Fruit fly (Drosophila melanogaster) whole organism, adult: ENCODE results near the gene CG11504.
A peak's percentile ranks its signal among the peaks of the same experiment; 100 is the strongest.

ENCODE experiments used
- CG11617 ChIP-seq: fragments of 200-800 bp; sonication (Bioruptor generic); optimal IDR thresholded peaks from 2 replicates; lab custom pipeline; 2017; ENCODE audit warnings: mild to moderate bottlenecking, missing biosample characterization, missing genetic modification reagents, missing genetic modification characterization
- CG12768 ChIP-seq: fragments of 200-800 bp; sonication (Bioruptor generic); optimal IDR thresholded peaks from 2 replicates; lab custom pipeline; 2017; ENCODE audit warnings: missing biosample characterization, missing genetic modification characterization, mild to moderate bottlenecking, moderate library complexity, missing genetic modification reagents
- CG14711 ChIP-seq: fragments of 200-800 bp; sonication (Bioruptor generic); optimal IDR thresholded peaks from 2 replicates; lab custom pipeline; 2018; ENCODE audit warnings: missing biosample characterization, mild to moderate bottlenecking, missing genetic modification characterization, moderate library complexity
- CG1620 ChIP-seq: fragments of 200-800 bp; sonication (Bioruptor generic); optimal IDR thresholded peaks from 2 replicates; lab custom pipeline; 2016; ENCODE audit warnings: missing biosample characterization, missing genetic modification characterization
- CG33017 ChIP-seq: fragments of 200-800 bp; sonication (Bioruptor generic); optimal IDR thresholded peaks from 2 replicates; lab custom pipeline; 2018; ENCODE audit warnings: missing biosample characterization, mild to moderate bottlenecking, missing genetic modification characterization, moderate library complexity
- CG5204 ChIP-seq: fragments of 200-800 bp; sonication (Bioruptor generic); optimal IDR thresholded peaks from 2 replicates; lab custom pipeline; 2016; ENCODE audit warnings: missing biosample characterization, missing genetic modification characterization
- CG7045 ChIP-seq: fragments of 200-800 bp; sonication (Bioruptor generic); optimal IDR thresholded peaks from 2 replicates; lab custom pipeline; 2017; ENCODE audit warnings: missing biosample characterization, mild to moderate bottlenecking, missing genetic modification characterization
- CG7101 ChIP-seq: fragments of 200-800 bp; sonication (Bioruptor generic); optimal IDR thresholded peaks from 2 replicates; lab custom pipeline; 2018; ENCODE audit warnings: missing biosample characterization, mild to moderate bottlenecking, missing genetic modification characterization, moderate library complexity
- Clk ChIP-seq: fragments of 200-800 bp; sonication (Bioruptor generic); optimal IDR thresholded peaks from 2 replicates; lab custom pipeline; 2017; ENCODE audit warnings: missing biosample characterization, missing genetic modification characterization
- Crg-1 ChIP-seq: fragments of 200-800 bp; sonication (Bioruptor generic); optimal IDR thresholded peaks from 2 replicates; lab custom pipeline; 2016; ENCODE audit warnings: missing biosample characterization, missing genetic modification characterization
- Hr96 ChIP-seq: fragments of 200-800 bp; sonication (Bioruptor generic); optimal IDR thresholded peaks from 2 replicates; lab custom pipeline; 2016; ENCODE audit warnings: missing biosample characterization, missing genetic modification characterization
- Mnt ChIP-seq: fragments of 200-800 bp; sonication (Bioruptor generic); optimal IDR thresholded peaks from 2 replicates; lab custom pipeline; 2016; ENCODE audit warnings: missing biosample characterization, mild to moderate bottlenecking, missing genetic modification characterization
- bab1 ChIP-seq: fragments of 200-800 bp; sonication (Bioruptor generic); optimal IDR thresholded peaks from 3 replicates; lab custom pipeline; 2019; ENCODE audit warnings: missing biosample characterization, mild to moderate bottlenecking, missing genetic modification characterization, moderate library complexity
- cic ChIP-seq: fragments of 200-800 bp; sonication (Bioruptor generic); optimal IDR thresholded peaks from 2 replicates; lab custom pipeline; 2017; ENCODE audit warnings: missing biosample characterization, mild to moderate bottlenecking, missing genetic modification characterization, moderate library complexity
- cnc ChIP-seq, 2 experiments: fragments of >200 bp; optimal IDR thresholded peaks; 2 replicates each; lab custom pipeline; 2017
- kay ChIP-seq: fragments of 200-800 bp; sonication (Bioruptor generic); peaks from one replicate; lab custom pipeline; 2016; ENCODE audit warnings: missing biosample characterization, missing genetic modification characterization, borderline replicate concordance
- ovo ChIP-seq: fragments of 200-800 bp; sonication (Bioruptor generic); optimal IDR thresholded peaks from 2 replicates; lab custom pipeline; 2016; ENCODE audit warnings: missing biosample characterization, missing genetic modification characterization
- pad ChIP-seq: fragments of 200-800 bp; sonication (Bioruptor generic); optimal IDR thresholded peaks from 3 replicates; lab custom pipeline; 2017; ENCODE audit warnings: missing biosample characterization, missing genetic modification characterization, mild to moderate bottlenecking, moderate library complexity, missing genetic modification reagents
- tj ChIP-seq: fragments of 200-800 bp; sonication (Bioruptor generic); optimal IDR thresholded peaks from 3 replicates; lab custom pipeline; 2017; ENCODE audit warnings: missing biosample characterization, mild to moderate bottlenecking, missing genetic modification characterization, moderate library complexity
- toe ChIP-seq: fragments of 200-800 bp; sonication (Bioruptor generic); optimal IDR thresholded peaks from 2 replicates; lab custom pipeline; 2016; ENCODE audit warnings: missing biosample characterization, missing genetic modification characterization

CG11504 gene

dm6 chr3R:29982027-29982426, 15.7 kb upstream of the CG11504 start:
- TF ChIP-seq pad (no peak), bab1 (GFP tag; lab: Kevin White, UChicago) (no peak), CG7101 (tag; lab: Kevin White, UChicago) (no peak), toe (GFP tag; lab: Kevin White, UChicago) (no peak), CG33017 (tag; lab: Kevin White, UChicago) (no peak)

DNA sequence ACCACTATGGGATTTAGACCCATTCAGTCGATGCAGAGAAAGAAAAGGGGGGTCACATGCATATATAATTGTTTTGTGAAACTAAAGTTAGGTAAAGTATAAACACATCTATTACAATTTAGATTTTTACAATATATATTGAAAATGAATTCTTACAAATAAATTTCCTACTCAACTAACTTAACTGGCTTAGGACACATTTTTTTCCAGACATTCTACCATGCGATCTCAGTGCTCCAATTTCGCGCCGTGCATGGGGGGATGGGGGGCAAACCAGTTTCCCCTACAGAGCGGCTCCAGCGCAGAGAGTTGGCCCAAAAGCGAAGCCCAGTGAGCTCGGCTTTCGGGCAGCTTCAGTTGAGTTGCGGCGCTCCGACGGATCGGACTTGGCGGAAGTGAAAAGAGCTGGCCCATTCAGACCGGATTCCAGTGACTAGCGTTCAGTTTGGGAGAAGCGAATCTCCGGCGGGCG, 14.6 kb upstream of the CG11504 start, which contains the start of gene CG7896:
Gene CG7896, plus strand, starts transcription at position 354 of the 472 bp plus-strand sequence.
- TF ChIP-seq Mnt: no peak
- no peak for TF ChIP-seq pad
- TF ChIP-seq cic (GFP tag; lab: Kevin White, UChicago): no peak
- no peak for TF ChIP-seq Clk (GFP tag; lab: Kevin White, UChicago)
- TF ChIP-seq CG14711 (tag; lab: Kevin White, UChicago): no peak
- no peak for TF ChIP-seq Crg-1 (GFP tag; lab: Kevin White, UChicago)
- TF ChIP-seq CG7045 (GFP tag; lab: Kevin White, UChicago): no peak
- no peak for TF ChIP-seq Hr96 (GFP tag; lab: Kevin White, UChicago)

DNA sequence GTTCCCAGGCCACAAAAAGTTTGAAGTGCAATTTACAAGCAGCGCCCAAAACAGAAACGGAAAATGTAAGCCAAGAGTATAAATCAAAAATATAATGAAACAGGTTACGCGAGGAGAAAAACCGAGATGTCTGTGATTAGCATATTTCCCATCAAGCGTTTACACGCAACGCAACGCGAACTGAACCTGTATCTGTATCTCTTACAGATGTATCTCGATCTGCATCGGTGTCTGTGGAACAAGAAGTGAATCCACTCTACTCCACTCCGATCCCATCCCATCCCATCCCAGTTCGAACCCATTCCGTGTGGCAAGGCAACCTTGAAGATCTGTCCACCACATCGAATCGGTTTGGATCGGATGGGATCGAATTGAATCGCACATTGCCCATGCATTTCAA, 13.8 kb upstream of the CG11504 start:
- TF ChIP-seq Crg-1 (GFP tag; lab: Kevin White, UChicago): no peak
- no peak for TF ChIP-seq CG14711 (tag; lab: Kevin White, UChicago)
- TF ChIP-seq CG11617: no peak
- no peak for TF ChIP-seq CG1620
- TF ChIP-seq cnc (optimal IDR thresholded peaks at IDR 0.05; lab: Kevin White, UChicago): no peak
- no peak for TF ChIP-seq Clk (GFP tag; lab: Kevin White, UChicago)
- TF ChIP-seq pad: no peak
- no peak for TF ChIP-seq bab1 (GFP tag; lab: Kevin White, UChicago)
- TF ChIP-seq ovo (GFP tag; lab: Kevin White, UChicago): no peak
- TF ChIP-seq CG33017 (tag; lab: Kevin White, UChicago): no peak
- no peak for TF ChIP-seq tj
- TF ChIP-seq Hr96 (GFP tag; lab: Kevin White, UChicago): no peak
- TF ChIP-seq CG5204 (GFP tag; lab: Kevin White, UChicago): no peak
- TF ChIP-seq cic (GFP tag; lab: Kevin White, UChicago): no peak
- no peak for TF ChIP-seq CG12768
- no peak for TF ChIP-seq toe (GFP tag; lab: Kevin White, UChicago)
- TF ChIP-seq Mnt: no peak
- no peak for TF ChIP-seq CG7045 (GFP tag; lab: Kevin White, UChicago)
- no peak for TF ChIP-seq CG7101 (tag; lab: Kevin White, UChicago)
- TF ChIP-seq kay (GFP tag; lab: Kevin White, UChicago): no peak

DNA sequence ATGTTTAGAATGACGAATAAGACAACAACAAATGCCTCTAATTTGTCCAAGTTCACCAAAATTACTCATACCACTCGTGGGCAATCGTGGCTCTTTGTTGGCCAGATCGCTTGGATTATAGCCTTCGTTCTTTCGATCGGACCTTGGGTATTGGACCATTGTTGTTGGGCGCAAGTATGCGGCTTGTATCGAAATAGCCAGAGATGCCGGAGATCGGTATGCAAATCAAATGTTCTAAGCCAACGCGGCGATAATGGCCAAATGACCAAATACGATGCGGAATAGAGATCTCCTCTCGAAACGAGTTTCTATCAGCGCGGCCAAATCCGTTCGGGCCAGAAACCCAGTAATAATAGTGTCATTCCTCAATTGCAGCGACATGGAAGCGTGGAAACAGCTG, 12.5 kb upstream of the CG11504 start:
- TF ChIP-seq Hr96 (GFP tag; lab: Kevin White, UChicago): no peak
- no peak for TF ChIP-seq kay (GFP tag; lab: Kevin White, UChicago)
- TF ChIP-seq tj: no peak
- no peak for TF ChIP-seq CG14711 (tag; lab: Kevin White, UChicago)
- TF ChIP-seq CG11617: no peak
- TF ChIP-seq pad: no peak
- TF ChIP-seq cic (GFP tag; lab: Kevin White, UChicago): no peak
- TF ChIP-seq Mnt: no peak
- TF ChIP-seq Crg-1 (GFP tag; lab: Kevin White, UChicago): no peak
- TF ChIP-seq ovo (GFP tag; lab: Kevin White, UChicago): no peak
- no peak for TF ChIP-seq CG5204 (GFP tag; lab: Kevin White, UChicago)
- no peak for TF ChIP-seq CG12768

- TF ChIP-seq cnc (optimal IDR thresholded peaks at IDR 0.05; lab: Kevin White, UChicago): no peak
- no peak for TF ChIP-seq Crg-1 (GFP tag; lab: Kevin White, UChicago)
- TF ChIP-seq ovo (GFP tag; lab: Kevin White, UChicago): no peak
- no peak for TF ChIP-seq CG14711 (tag; lab: Kevin White, UChicago)
- no peak for TF ChIP-seq Clk (GFP tag; lab: Kevin White, UChicago)
- TF ChIP-seq cic (GFP tag; lab: Kevin White, UChicago): no peak
- no peak for TF ChIP-seq tj
- TF ChIP-seq CG12768: no peak
- no peak for TF ChIP-seq CG5204 (GFP tag; lab: Kevin White, UChicago)
- TF ChIP-seq pad: no peak
- no peak for TF ChIP-seq toe (GFP tag; lab: Kevin White, UChicago)
- no peak for TF ChIP-seq CG33017 (tag; lab: Kevin White, UChicago)
- TF ChIP-seq CG7045 (GFP tag; lab: Kevin White, UChicago): no peak
Observed at dm6 chr3R:29990681-29991080, 7.0 kb upstream of the CG11504 start.

dm6 chr3R:29993134-29993533, 4.6 kb upstream of the CG11504 start, which contains the start of gene Acph-1:
Gene Acph-1 (minus strand): TSS chr3R:29993411.
- TF ChIP-seq cic (GFP tag; lab: Kevin White, UChicago): no peak
- peak; percentile 6 for TF ChIP-seq bab1 (GFP tag; lab: Kevin White, UChicago)
- no peak for TF ChIP-seq kay (GFP tag; lab: Kevin White, UChicago)

- TF ChIP-seq ovo (GFP tag; lab: Kevin White, UChicago) (no peak), CG1620 (peak; percentile 9), CG5204 (GFP tag; lab: Kevin White, UChicago) (no peak), CG14711 (tag; lab: Kevin White, UChicago) (peak; percentile 1), CG7045 (GFP tag; lab: Kevin White, UChicago) (no peak), bab1 (GFP tag; lab: Kevin White, UChicago) (no peak)
Observed at dm6 chr3R:29995035-29995434, 2.7 kb upstream of the CG11504 start, which contains the start of the genes CG7903 and Sas-6. Gene CG7903 (minus strand): TSS chr3R:29995231. Gene Sas-6 (plus strand): TSS chr3R:29995357.
